Fruit fly (Drosophila melanogaster) whole organism, pupa: ENCODE results near the gene CG9586.

Experiments used
- CG12605 ChIP-seq: fragments of 200-800 bp; sonication (Bioruptor generic); IDR thresholded peaks from 2 replicates; pipeline ENCODE4 v1.3.6; 2022; ENCODE audit warnings: missing biosample characterization, missing genetic modification characterization
- CG9948 ChIP-seq: fragments of 200-800 bp; sonication (Bioruptor generic); optimal IDR thresholded peaks from 2 replicates; lab custom pipeline; 2018; ENCODE audit warnings: missing biosample characterization, mild to moderate bottlenecking, missing genetic modification characterization, moderate library complexity

DNA sequence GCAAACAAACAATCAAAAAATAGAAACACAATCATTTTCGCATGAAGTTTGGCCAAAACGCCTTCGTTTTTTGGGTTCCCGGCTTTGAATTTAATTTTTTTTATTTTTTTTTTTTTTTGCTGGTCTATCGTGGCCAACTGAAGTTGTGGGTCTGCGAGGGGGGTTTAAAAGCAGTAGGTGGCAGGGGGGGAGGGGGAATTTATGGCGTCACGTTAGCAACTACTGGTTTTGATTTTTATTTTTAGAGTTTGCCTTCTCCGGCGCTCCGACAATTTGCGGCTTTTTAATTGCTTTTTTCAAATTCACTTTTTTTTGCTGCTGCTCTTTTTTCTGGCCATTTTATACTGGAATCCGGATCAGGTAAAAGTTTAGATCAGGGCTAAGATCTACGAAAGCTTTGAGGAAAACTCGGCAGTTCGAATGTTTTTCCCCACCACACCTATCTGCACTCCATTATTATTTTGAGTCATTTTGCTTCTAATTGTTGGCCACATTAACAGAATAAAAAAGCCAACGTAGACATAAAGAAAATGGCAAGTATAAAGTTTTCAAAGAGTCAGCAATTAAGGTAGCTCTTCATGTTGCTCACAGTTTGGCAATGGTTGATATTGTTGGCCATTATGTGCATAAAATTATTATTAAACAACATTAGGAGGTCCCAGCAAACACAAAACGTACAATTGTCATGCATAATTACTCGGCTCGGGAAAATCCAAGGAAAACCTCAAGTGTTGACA, 7.7 kb upstream of the CG9586 start:
- no peak for TF ChIP-seq CG12605 (GFP tag; lab: Robert Waterston, UW)
- TF ChIP-seq CG9948 (tag; lab: Kevin White, UChicago): no peak
